Fruit fly (Drosophila melanogaster) whole organism, embryonic: ENCODE results near the gene ppk13.

ENCODE experiments used
- ATbp ChIP-seq: fragments of 200-800 bp; sonication (Bioruptor generic); optimal IDR thresholded peaks from 2 replicates; lab custom pipeline; 2017; ENCODE audit warnings: missing biosample characterization, mild to moderate bottlenecking, missing genetic modification characterization, missing genetic modification reagents
- CG10274 ChIP-seq: fragments of 200-800 bp; sonication (Bioruptor generic); optimal IDR thresholded peaks from 3 replicates; lab custom pipeline; 2017; ENCODE audit warnings: missing biosample characterization, mild to moderate bottlenecking, missing genetic modification characterization
- CG10543 ChIP-seq: fragments of 200-800 bp; sonication (Bioruptor generic); optimal IDR thresholded peaks from 3 replicates; lab custom pipeline; 2017; ENCODE audit warnings: missing biosample characterization, mild to moderate bottlenecking, missing genetic modification characterization, moderate library complexity
- CG11504 ChIP-seq: fragments of 200-800 bp; sonication (Bioruptor generic); optimal IDR thresholded peaks from 3 replicates; lab custom pipeline; 2019; ENCODE audit warnings: missing biosample characterization, mild to moderate bottlenecking, missing genetic modification characterization, moderate library complexity
- CG11695 ChIP-seq: fragments of 200-800 bp; sonication (Bioruptor generic); IDR thresholded peaks from 3 replicates; pipeline ENCODE4 v1.3.6; 2022; ENCODE audit warnings: missing biosample characterization, missing genetic modification characterization
- CG13424 ChIP-seq: fragments of 200-800 bp; sonication (Bioruptor generic); optimal IDR thresholded peaks from 2 replicates; lab custom pipeline; 2019; ENCODE audit warnings: missing biosample characterization, mild to moderate bottlenecking, missing genetic modification characterization, moderate library complexity
- CG15696 ChIP-seq: fragments of 200-800 bp; sonication (Bioruptor generic); optimal IDR thresholded peaks from 2 replicates; lab custom pipeline; 2019; ENCODE audit warnings: missing biosample characterization, mild to moderate bottlenecking, missing genetic modification characterization, moderate library complexity
- CG1647 ChIP-seq: fragments of 200-800 bp; sonication (Bioruptor generic); optimal IDR thresholded peaks from 3 replicates; lab custom pipeline; 2016; ENCODE audit warnings: missing biosample characterization, missing genetic modification characterization
- CG2199 ChIP-seq: fragments of 200-800 bp; sonication (Bioruptor generic); IDR thresholded peaks from 3 replicates; pipeline ENCODE4 v1.3.6; 2022; ENCODE audit warnings: missing biosample characterization, missing genetic modification characterization
- CG30020 ChIP-seq: fragments of 200-800 bp; optimal IDR thresholded peaks from 2 replicates; lab custom pipeline; 2019; ENCODE audit warnings: missing biosample characterization, mild to moderate bottlenecking, missing genetic modification characterization, moderate library complexity
- CG30403 ChIP-seq: fragments of 200-800 bp; sonication (Bioruptor generic); optimal IDR thresholded peaks from 3 replicates; lab custom pipeline; 2016; ENCODE audit warnings: missing biosample characterization, missing genetic modification characterization
- CG3065 ChIP-seq: fragments of 200-800 bp; sonication (Bioruptor generic); optimal IDR thresholded peaks from 2 replicates; lab custom pipeline; 2016; ENCODE audit warnings: missing biosample characterization, missing genetic modification characterization
- CG32772 ChIP-seq: fragments of 200-800 bp; sonication (Bioruptor generic); IDR thresholded peaks from 2 replicates; pipeline ENCODE4 v1.3.6; 2022; ENCODE audit warnings: missing biosample characterization, missing genetic modification characterization
- CG3847 ChIP-seq: fragments of 200-800 bp; sonication (Bioruptor generic); IDR thresholded peaks from 2 replicates; pipeline ENCODE4 v1.3.6; 2022; ENCODE audit warnings: missing biosample characterization, missing genetic modification characterization
- CG8089 ChIP-seq: fragments of 200-800 bp; sonication (Bioruptor generic); optimal IDR thresholded peaks from 3 replicates; lab custom pipeline; 2016; ENCODE audit warnings: missing biosample characterization, missing genetic modification characterization
- CG9215 ChIP-seq: fragments of 200-800 bp; sonication (Bioruptor generic); IDR thresholded peaks from 2 replicates; pipeline ENCODE4 v1.3.6; 2022; ENCODE audit warnings: missing biosample characterization, missing genetic modification characterization
- CG9437 ChIP-seq: fragments of 200-800 bp; sonication (Bioruptor generic); optimal IDR thresholded peaks from 2 replicates; lab custom pipeline; 2018; ENCODE audit warnings: missing biosample characterization, mild to moderate bottlenecking, missing genetic modification characterization
- D19A ChIP-seq: fragments of 200-800 bp; optimal IDR thresholded peaks from 3 replicates; lab custom pipeline; 2019; ENCODE audit warnings: missing biosample characterization, mild to moderate bottlenecking, missing genetic modification characterization, moderate library complexity
- Dp ChIP-seq: fragments of 200-800 bp; sonication (Bioruptor generic); optimal IDR thresholded peaks from 2 replicates; lab custom pipeline; 2018; ENCODE audit warnings: missing biosample characterization, mild to moderate bottlenecking, missing genetic modification characterization, moderate library complexity
- Dref ChIP-seq: fragments of 200-800 bp; sonication (Bioruptor generic); IDR thresholded peaks from 2 replicates; pipeline ENCODE4 v1.3.6; 2022; ENCODE audit warnings: missing biosample characterization, missing genetic modification characterization
- E2f1 ChIP-seq: fragments of 200-800 bp; sonication (Bioruptor generic); IDR thresholded peaks from 2 replicates; pipeline ENCODE4 v1.3.6; 2022; ENCODE audit warnings: missing biosample characterization, missing genetic modification characterization
- E2f2 ChIP-seq: fragments of 200-800 bp; sonication (Bioruptor generic); IDR thresholded peaks from 2 replicates; pipeline ENCODE4 v1.3.6; 2022; ENCODE audit warnings: missing biosample characterization, missing genetic modification characterization
- HLH54F ChIP-seq: fragments of 200-800 bp; sonication (Bioruptor generic); optimal IDR thresholded peaks from 3 replicates; lab custom pipeline; 2016; ENCODE audit warnings: missing biosample characterization, missing genetic modification characterization
- Hand ChIP-seq: fragments of 200-800 bp; sonication (Bioruptor generic); optimal IDR thresholded peaks from 2 replicates; lab custom pipeline; 2017; ENCODE audit warnings: mild to moderate bottlenecking, missing biosample characterization, missing genetic modification reagents, missing genetic modification characterization
- HmgD ChIP-seq: fragments of 200-800 bp; sonication (Bioruptor generic); optimal IDR thresholded peaks from 3 replicates; lab custom pipeline; 2016; ENCODE audit warnings: missing biosample characterization, missing genetic modification characterization
- Hr39 ChIP-seq: fragments of >200 bp; optimal IDR thresholded peaks from 2 replicates; lab custom pipeline; 2017
- Kr ChIP-seq: fragments of 200-800 bp; sonication (Bioruptor generic); optimal IDR thresholded peaks from 2 replicates; lab custom pipeline; 2017; ENCODE audit warnings: missing biosample characterization, mild to moderate bottlenecking, missing genetic modification characterization
- Pdp1 ChIP-seq, 2 experiments: fragments of 200-800 bp; sonication (Bioruptor generic); optimal IDR thresholded peaks; 3 replicates each; lab custom pipeline; 2016; ENCODE audit warnings: missing biosample characterization in 2 of 2, missing genetic modification characterization in 2 of 2, mild to moderate bottlenecking in 1 of 2, moderate library complexity in 1 of 2
- Scr ChIP-seq: fragments of 200-800 bp; sonication (Bioruptor generic); IDR thresholded peaks from 2 replicates; pipeline ENCODE4 v1.3.6; 2022; ENCODE audit warnings: missing biosample characterization, missing genetic modification characterization; ENCODE audit not compliant: partially characterized antibody
- Sin3A ChIP-seq: fragments of >200 bp; optimal IDR thresholded peaks from 2 replicates; lab custom pipeline; 2018
- Tbp ChIP-seq: fragments of >200 bp; optimal IDR thresholded peaks from 2 replicates; lab custom pipeline; 2018; ENCODE audit warnings: missing biosample characterization, missing genetic modification characterization
- Xrp1 ChIP-seq: fragments of 200-800 bp; sonication (Bioruptor generic); IDR thresholded peaks from 2 replicates; pipeline ENCODE4 v1.3.6; 2022; ENCODE audit warnings: missing biosample characterization, missing genetic modification characterization
- bsh ChIP-seq, 2 experiments: fragments of 200-800 bp; sonication (Bioruptor generic); optimal IDR thresholded peaks; 2 replicates each; lab custom pipeline; 2017 to 2018; ENCODE audit warnings: mild to moderate bottlenecking in 2 of 2, missing biosample characterization in 2 of 2, missing genetic modification characterization in 2 of 2, moderate library complexity in 1 of 2
- dati ChIP-seq: fragments of 200-800 bp; sonication (Bioruptor generic); IDR thresholded peaks from 2 replicates; pipeline ENCODE4 v1.3.6; 2022; ENCODE audit warnings: missing biosample characterization, missing genetic modification characterization
- dmrt11E ChIP-seq: fragments of 200-800 bp; sonication (Bioruptor generic); optimal IDR thresholded peaks from 3 replicates; lab custom pipeline; 2018; ENCODE audit warnings: missing biosample characterization, mild to moderate bottlenecking, missing genetic modification characterization, moderate library complexity
- exex ChIP-seq: fragments of 200-800 bp; sonication (Bioruptor generic); optimal IDR thresholded peaks from 4 replicates; lab custom pipeline; 2018; ENCODE audit warnings: missing biosample characterization, mild to moderate bottlenecking, missing genetic modification characterization, moderate library complexity
- gce ChIP-seq: fragments of 200-800 bp; sonication (Bioruptor generic); IDR thresholded peaks from 3 replicates; pipeline ENCODE4 v1.3.6; 2022; ENCODE audit warnings: missing biosample characterization, missing genetic modification characterization
- lab ChIP-seq: fragments of 200-800 bp; sonication (Bioruptor generic); optimal IDR thresholded peaks from 3 replicates; lab custom pipeline; 2017; ENCODE audit warnings: missing biosample characterization, missing genetic modification characterization, mild to moderate bottlenecking, moderate library complexity, missing genetic modification reagents
- luna ChIP-seq: fragments of 200-800 bp; sonication (Bioruptor generic); optimal IDR thresholded peaks from 2 replicates; lab custom pipeline; 2016; ENCODE audit warnings: missing biosample characterization, missing genetic modification characterization
- mirr ChIP-seq: fragments of 200-800 bp; sonication (Bioruptor generic); optimal IDR thresholded peaks from 3 replicates; lab custom pipeline; 2018; ENCODE audit warnings: missing biosample characterization, mild to moderate bottlenecking, missing genetic modification characterization
- pho ChIP-seq: fragments of 200-800 bp; sonication (Bioruptor generic); optimal IDR thresholded peaks from 2 replicates; lab custom pipeline; 2016; ENCODE audit warnings: missing biosample characterization, missing genetic modification characterization
- pum ChIP-seq: fragments of 200-800 bp; sonication (Bioruptor generic); optimal IDR thresholded peaks from 2 replicates; lab custom pipeline; 2016; ENCODE audit warnings: missing biosample characterization, missing genetic modification characterization
- sc ChIP-seq, 3 experiments: fragments of >200 bp in 2 of 3; fragments of 200-800 bp in 1 of 3; sonication (Bioruptor generic) in 1 of 3; optimal IDR thresholded peaks; 2 replicates in 2 of 3; 3 replicates in 1 of 3; lab custom pipeline; 2017; ENCODE audit warnings: mild to moderate bottlenecking in 1 of 3, missing biosample characterization in 1 of 3, missing genetic modification characterization in 1 of 3, missing genetic modification reagents in 1 of 3
- sd ChIP-seq: fragments of 200-800 bp; sonication (Bioruptor generic); optimal IDR thresholded peaks from 3 replicates; lab custom pipeline; 2018; ENCODE audit warnings: missing biosample characterization, mild to moderate bottlenecking, missing genetic modification characterization, moderate library complexity
- sens ChIP-seq: fragments of 200-800 bp; sonication (Bioruptor generic); peaks from one replicate; lab custom pipeline; 2016; ENCODE audit warnings: missing biosample characterization, missing genetic modification characterization
- tin ChIP-seq: fragments of 200-800 bp; sonication (Bioruptor generic); optimal IDR thresholded peaks from 3 replicates; lab custom pipeline; 2016; ENCODE audit warnings: missing biosample characterization, missing genetic modification characterization
- twi ChIP-seq: fragments of 200-800 bp; optimal IDR thresholded peaks from 2 replicates; lab custom pipeline; 2019; ENCODE audit warnings: missing biosample characterization, mild to moderate bottlenecking, missing genetic modification characterization, moderate library complexity
- wek ChIP-seq: fragments of 200-800 bp; sonication (Bioruptor generic); optimal IDR thresholded peaks from 3 replicates; lab custom pipeline; 2018; ENCODE audit warnings: missing biosample characterization, mild to moderate bottlenecking, missing genetic modification characterization, moderate library complexity

ppk13 gene

DNA sequence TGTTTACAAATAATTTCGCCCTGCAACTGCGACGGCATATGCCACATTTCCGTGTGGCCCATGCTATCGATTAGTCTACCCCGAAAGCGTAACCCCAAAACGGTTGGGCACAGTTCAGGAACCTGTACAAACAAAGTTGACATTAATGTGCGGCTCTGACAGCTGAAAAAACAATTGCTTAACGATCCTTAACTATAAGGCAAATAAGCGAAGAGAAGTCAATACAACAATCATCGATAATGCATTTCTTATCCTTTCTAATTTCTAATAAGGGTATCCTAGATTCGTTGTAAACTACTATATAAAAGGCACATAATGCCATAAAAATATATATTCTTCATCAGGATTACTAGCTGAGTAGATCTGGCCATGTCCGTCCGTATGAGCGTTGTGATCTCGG is 23.3 kb upstream of the ppk13 start:
- TF ChIP-seq CG15696 (tag; lab: Kevin White, UChicago) (peak; percentile 50), D19A (tag; lab: Kevin White, UChicago) (peak; percentile 65), CG2199 (peak; percentile 57; the same call in 1 of the 3 replicates), gce (no peak), Dref (GFP tag; lab: Robert Waterston, UW) (no peak), CG3065 (no peak), CG30403 (no peak), HLH54F (GFP tag; lab: Kevin White, UChicago) (no peak), Xrp1 (GFP tag; lab: Robert Waterston, UW) (0 out of 2 replicates have a peak, but pooled peaks have one; percentile 9), CG10274 (no peak), HmgD (GFP tag; lab: Kevin White, UChicago) (no peak), twi (tag; lab: Kevin White, UChicago) (peak; percentile 26), CG8089 (GFP tag; lab: Kevin White, UChicago) (no peak), CG11695 (GFP tag; lab: Robert Waterston, UW) (no peak)

DNA sequence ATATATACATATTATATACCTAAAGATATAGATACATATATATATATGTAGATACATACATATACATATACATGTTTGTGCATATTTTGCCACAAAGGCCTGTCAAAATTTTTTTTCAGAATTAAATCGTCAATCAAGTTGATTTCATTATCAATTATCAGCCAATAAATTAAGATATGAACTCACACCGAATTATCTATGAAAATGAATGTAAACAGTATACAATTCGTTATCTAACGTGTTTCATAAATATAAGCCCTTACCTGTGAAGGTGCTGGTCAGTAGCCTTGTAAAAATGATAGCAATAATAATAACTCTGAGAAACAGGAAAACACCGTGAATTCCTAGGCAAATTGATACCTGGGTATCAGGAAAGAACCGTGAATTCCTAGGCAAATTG is 21.1 kb upstream of the ppk13 start:
- TF ChIP-seq lab (GFP tag; lab: Kevin White, UChicago): peak; percentile 63
- peak; percentile 57 for TF ChIP-seq exex (tag; lab: Kevin White, UChicago)
- TF ChIP-seq mirr: peak; percentile 67
- TF ChIP-seq Pdp1 (GFP tag; optimal IDR thresholded peaks at IDR 0.05; lab: Kevin White, UChicago): peak in 1 of 2 experiments; percentile 13
- TF ChIP-seq sd (tag; lab: Kevin White, UChicago): peak; percentile 32
- TF ChIP-seq CG9437 (GFP tag; lab: Kevin White, UChicago): no peak
- peak; percentile 47 for TF ChIP-seq sens (GFP tag; lab: Kevin White, UChicago)
- TF ChIP-seq Hr39 (lab: Kevin White, UChicago): no peak

DNA sequence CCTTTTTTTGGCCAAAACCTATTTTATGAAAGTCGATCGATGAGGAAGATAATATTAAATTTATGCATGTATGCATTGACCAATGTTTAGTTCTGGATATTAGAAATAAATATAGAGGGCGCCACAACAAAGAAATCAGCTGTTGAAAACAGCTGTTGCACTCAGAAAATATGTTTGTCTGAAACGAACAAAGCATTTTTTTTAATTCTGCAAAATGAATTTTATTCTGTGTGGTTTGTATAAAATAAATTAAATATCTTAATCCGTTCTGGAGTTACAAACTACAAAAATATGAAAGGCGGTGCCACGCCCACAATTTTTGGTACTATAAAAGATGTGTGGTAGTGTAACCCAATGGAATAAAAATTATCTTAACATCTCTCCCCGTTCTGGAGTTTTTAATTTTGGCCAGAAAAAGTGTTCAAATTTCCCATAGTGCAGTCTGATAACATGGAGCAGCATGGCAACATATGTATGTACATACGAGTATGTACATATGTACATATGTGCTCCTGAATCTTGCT is 20.3 kb upstream of the ppk13 start:
- TF ChIP-seq dmrt11E (tag; lab: Kevin White, UChicago) (peak; percentile 82), Kr (GFP tag; lab: Kevin White, UChicago) (no peak), wek (no peak), CG1647 (no peak), CG11504 (tag; lab: Kevin White, UChicago) (peak; percentile 86), dati (GFP tag; lab: Robert Waterston, UW) (no peak), tin (GFP tag; lab: Kevin White, UChicago) (peak; percentile 45), ATbp (peak; percentile 34), pum (GFP tag; lab: Kevin White, UChicago) (peak; percentile 24), CG9437 (GFP tag; lab: Kevin White, UChicago) (no peak), Tbp (GFP tag; lab: Kevin White, UChicago) (no peak), CG3847 (GFP tag; lab: Robert Waterston, UW) (peak; percentile 43; the same call in 1 of the 2 replicates), Dref (GFP tag; lab: Robert Waterston, UW) (no peak), sc (optimal IDR thresholded peaks at IDR 0.05; lab: Kevin White, UChicago) (no peak), sc (GFP tag; optimal IDR thresholded peaks at IDR 0.05; lab: Kevin White, UChicago) (peak; percentile 43), E2f1 (0 out of 2 replicates have a peak, but pooled peaks have one; percentile 32), CG32772 (no peak), CG9215 (GFP tag; lab: Robert Waterston, UW) (no peak), Scr (no peak), bsh (GFP tag; optimal IDR thresholded peaks at IDR 0.05; lab: Kevin White, UChicago) (peak in 1 of 2 experiments; percentile 78), Dp (GFP tag; lab: Kevin White, UChicago) (no peak), CG30020 (tag; lab: Kevin White, UChicago) (peak; percentile 44), CG10543 (GFP tag; lab: Kevin White, UChicago) (no peak), luna (GFP tag; lab: Kevin White, UChicago) (no peak), Sin3A (lab: Kevin White, UChicago) (no peak), Hand (no peak), E2f2 (GFP tag; lab: Robert Waterston, UW) (peak; percentile 25; the same call in 1 of the 2 replicates), CG13424 (peak; percentile 67), pho (GFP tag; lab: Kevin White, UChicago) (no peak)
